Worm (Caenorhabditis elegans) whole organism, late embryonic: Measurements from ENCODE around the gene str-262.

Experiments
- ama-1 ChIP-seq: fragments of 150-350 bp; optimal IDR thresholded peaks from 2 replicates; lab custom pipeline; 2014
- ceh-9 ChIP-seq: sonication (generic microtip); optimal IDR thresholded peaks from 2 replicates; lab custom pipeline; 2016; ENCODE audit warnings: mild to moderate bottlenecking, missing genetic modification characterization, inconsistent platforms, missing compliant biosample characterization
- fkh-10 ChIP-seq: fragments of 150-350 bp; optimal IDR thresholded peaks from 2 replicates; lab custom pipeline; 2014; ENCODE audit warnings: missing biosample characterization, missing genetic modification reagents, missing genetic modification characterization
- hlh-30 ChIP-seq: sonication (generic microtip); optimal IDR thresholded peaks from 2 replicates; lab custom pipeline; 2017; ENCODE audit warnings: antibody characterized with exemption, missing genetic modification characterization, missing compliant biosample characterization; ENCODE audit not compliant: insufficient read depth
- hlh-8 ChIP-seq: sonication (generic microtip); optimal IDR thresholded peaks from 2 replicates; lab custom pipeline; 2016; ENCODE audit warnings: missing genotype, missing genetic modification characterization, missing compliant biosample characterization
- lim-6 ChIP-seq: sonication (generic microtip); optimal IDR thresholded peaks from 2 replicates; lab custom pipeline; 2016; ENCODE audit warnings: missing genetic modification characterization, missing compliant biosample characterization
- pqm-1 ChIP-seq: sonication (generic microtip); optimal IDR thresholded peaks from 2 replicates; lab custom pipeline; 2016; ENCODE audit warnings: missing genetic modification characterization, missing compliant biosample characterization
- ref-2 ChIP-seq: sonication (generic microtip); optimal IDR thresholded peaks from 2 replicates; lab custom pipeline; 2016; ENCODE audit warnings: missing genetic modification characterization, missing compliant biosample characterization
- rnt-1 ChIP-seq: sonication (generic microtip); optimal IDR thresholded peaks from 2 replicates; lab custom pipeline; 2016; ENCODE audit warnings: missing genetic modification characterization, missing compliant biosample characterization
- tbx-2 ChIP-seq: sonication (generic microtip); optimal IDR thresholded peaks from 2 replicates; lab custom pipeline; 2016; ENCODE audit warnings: missing genetic modification characterization, missing compliant biosample characterization

ce11 chrV:773256-773655 is 20.7 kb upstream of the str-262 start, which contains the start of gene sti-1:
- TF ChIP-seq ref-2 = no peak
- TF ChIP-seq lim-6 = no peak
- TF ChIP-seq pqm-1 (tag; lab: Kevin White, UChicago) = no peak
- TF ChIP-seq ceh-9 (tag; lab: Kevin White, UChicago) = no peak
- TF ChIP-seq hlh-8 (tag; lab: Kevin White, UChicago) = no peak
- TF ChIP-seq ama-1 (lab: Kevin White, UChicago) = no peak
- TF ChIP-seq tbx-2 (tag; lab: Kevin White, UChicago) = no peak
- TF ChIP-seq hlh-30 (tag; lab: Kevin White, UChicago) = no peak
- TF ChIP-seq rnt-1 (tag; lab: Kevin White, UChicago) = no peak
- no peak for TF ChIP-seq fkh-10 (GFP tag; lab: Kevin White, UChicago)
